Worm (Caenorhabditis elegans): ENCODE measurements around the gene sand-1.

DNA sequence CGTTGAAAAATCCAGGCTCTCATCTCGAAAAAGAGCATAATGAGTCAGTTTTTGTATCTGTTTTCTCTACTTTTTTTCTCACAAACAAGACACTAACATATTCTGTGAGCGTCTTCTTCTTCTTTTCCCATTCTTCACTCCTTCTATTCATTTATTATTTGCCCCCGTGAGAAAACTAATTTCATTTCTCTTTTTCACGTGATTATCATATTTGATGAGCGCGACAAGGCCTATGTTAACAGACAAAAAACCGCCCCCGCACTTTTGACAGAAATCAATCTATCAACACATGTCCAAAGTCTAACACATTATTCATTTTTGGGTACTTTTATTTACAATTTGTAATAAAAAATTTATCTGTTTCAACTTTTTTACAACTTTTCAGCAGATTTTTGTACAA is 29.0 kb upstream of the sand-1 start:
- TF ChIP-seq zip-5 (tag; optimal IDR thresholded peaks at IDR 0.05) (no peak), gmeb-2 (tag; optimal IDR thresholded peaks at IDR 0.05) (no peak), ref-2 (tag; optimal IDR thresholded peaks at IDR 0.05) (no peak), pha-4 (tag; optimal IDR thresholded peaks at IDR 0.05) (no peak), mec-3 (tag; optimal IDR thresholded peaks at IDR 0.05; ENCODE audit: borderline replicate concordance) (no peak), nfya-1 (tag; optimal IDR thresholded peaks at IDR 0.05) (no peak), hlh-8 (tag; optimal IDR thresholded peaks at IDR 0.05) (no peak), ahr-1 (tag; optimal IDR thresholded peaks at IDR 0.05) (no peak), unc-55 (GFP tag; optimal IDR thresholded peaks at IDR 0.05) (no peak), pag-3 (tag; optimal IDR thresholded peaks at IDR 0.05; ENCODE audit: borderline replicate concordance) (no peak), hlh-13 (GFP tag; optimal IDR thresholded peaks at IDR 0.05) (no peak), pqm-1 (tag; optimal IDR thresholded peaks at IDR 0.05) (no peak)

All from whole organism, late embryonic.